Worm (Caenorhabditis elegans) whole organism, L4 larva: ENCODE results near the gene dpy-23.

Experiments used
- T26A8.4 ChIP-seq: fragments of 200-800 bp; sonication (Bioruptor generic); IDR thresholded peaks from 2 replicates; pipeline ENCODE4 v1.3.6; 2022; ENCODE audit warnings: missing genetic modification characterization, missing compliant biosample characterization
- Y5F2A.4 ChIP-seq: fragments of 200-800 bp; sonication (Bioruptor generic); optimal IDR thresholded peaks from 2 replicates; lab custom pipeline; 2018; ENCODE audit warnings: mild to moderate bottlenecking, missing genetic modification characterization, missing compliant biosample characterization
- ama-1 ChIP-seq: fragments of 150-350 bp; optimal IDR thresholded peaks from 2 replicates; lab custom pipeline; 2014; ENCODE audit warnings: inconsistent platforms, mixed read lengths
- arid-1 ChIP-seq: fragments of 200-800 bp; sonication (Bioruptor generic); conservative IDR thresholded peaks from 2 replicates; pipeline ENCODE4 v1.3.6; 2022; ENCODE audit warnings: missing genetic modification reagents, missing genetic modification characterization, missing compliant biosample characterization
- ceh-20 ChIP-seq: fragments of 200-800 bp; sonication (Bioruptor generic); IDR thresholded peaks from 2 replicates; pipeline ENCODE4 v1.3.6; 2022; ENCODE audit warnings: missing genetic modification reagents, missing genetic modification characterization, missing compliant biosample characterization
- ceh-32 ChIP-seq: sonication (generic microtip); optimal IDR thresholded peaks from 2 replicates; lab custom pipeline; 2016; ENCODE audit warnings: mild to moderate bottlenecking, missing genetic modification characterization, missing compliant biosample characterization; ENCODE audit not compliant: poor library complexity
- ceh-44 ChIP-seq: fragments of 200-800 bp; sonication (Bioruptor generic); IDR thresholded peaks from 2 replicates; pipeline ENCODE4 v1.3.6; 2022; ENCODE audit warnings: missing genetic modification reagents, missing genetic modification characterization, missing compliant biosample characterization
- ctbp-1 ChIP-seq: fragments of 200-800 bp; sonication (Bioruptor generic); IDR thresholded peaks from 2 replicates; pipeline ENCODE4 v1.3.6; 2022; ENCODE audit warnings: missing genetic modification reagents, missing genetic modification characterization, missing compliant biosample characterization
- daf-16 ChIP-seq, 3 experiments: sonication (generic microtip); optimal IDR thresholded peaks; 2 replicates each; lab custom pipeline; 2016 to 2017; ENCODE audit warnings: missing genetic modification characterization in 3 of 3, missing genetic modification reagents in 3 of 3, mild to moderate bottlenecking in 2 of 3, missing compliant biosample characterization in 2 of 3, missing biosample characterization in 1 of 3, moderate library complexity in 1 of 3
- dmd-6 ChIP-seq: fragments of 200-800 bp; sonication (Bioruptor generic); IDR thresholded peaks from 2 replicates; pipeline ENCODE4 v1.3.6; 2022; ENCODE audit warnings: missing genetic modification reagents, missing genetic modification characterization, missing compliant biosample characterization
- dmd-9 ChIP-seq: fragments of 200-800 bp; sonication (Bioruptor generic); IDR thresholded peaks from 2 replicates; pipeline ENCODE4 v1.3.6; 2022; ENCODE audit warnings: missing genetic modification reagents, missing genetic modification characterization, missing compliant biosample characterization
- dpl-1 ChIP-seq: fragments of 150-350 bp; optimal IDR thresholded peaks from 2 replicates; lab custom pipeline; 2014; ENCODE audit warnings: missing biosample characterization, missing genetic modification reagents, missing genetic modification characterization
- duxl-1 ChIP-seq: sonication (generic microtip); optimal IDR thresholded peaks from 2 replicates; lab custom pipeline; 2016; ENCODE audit warnings: mild to moderate bottlenecking, missing genetic modification characterization, moderate library complexity, missing compliant biosample characterization; ENCODE audit not compliant: poor library complexity
- fkh-10 ChIP-seq: fragments of 150-350 bp; optimal IDR thresholded peaks from 2 replicates; lab custom pipeline; 2014; ENCODE audit warnings: missing biosample characterization, missing genetic modification reagents, missing genetic modification characterization
- lsy-2 ChIP-seq, 2 experiments: fragments of 150-350 bp in 1 of 2; sonication (generic microtip) in 1 of 2; optimal IDR thresholded peaks; 2 replicates each; lab custom pipeline; 2014 to 2017; ENCODE audit warnings: missing biosample characterization in 2 of 2, missing genetic modification characterization in 2 of 2
- madf-5 ChIP-seq, 2 experiments: fragments of 200-800 bp; sonication (Bioruptor generic); IDR thresholded peaks; 2 replicates each; pipeline ENCODE4 v1.3.6; 2022; ENCODE audit warnings: missing compliant biosample characterization in 2 of 2, missing genetic modification characterization in 2 of 2
- madf-9 ChIP-seq: fragments of 200-800 bp; sonication (Bioruptor generic); conservative IDR thresholded peaks from 2 replicates; pipeline ENCODE4 v1.3.6; 2022; ENCODE audit warnings: missing genetic modification reagents, missing genetic modification characterization, missing compliant biosample characterization
- mxl-3 ChIP-seq: fragments of 200-800 bp; sonication (Bioruptor generic); optimal IDR thresholded peaks from 2 replicates; lab custom pipeline; 2018; ENCODE audit warnings: mild to moderate bottlenecking, missing genetic modification characterization, missing compliant biosample characterization
- nhr-10 ChIP-seq: fragments of 150-350 bp; optimal IDR thresholded peaks from 2 replicates; lab custom pipeline; 2014; ENCODE audit warnings: missing biosample characterization, missing genetic modification characterization
- nhr-11 ChIP-seq: fragments of 150-350 bp; optimal IDR thresholded peaks from 2 replicates; lab custom pipeline; 2014; ENCODE audit warnings: missing biosample characterization, missing genetic modification characterization
- nhr-237 ChIP-seq: sonication (generic microtip); optimal IDR thresholded peaks from 2 replicates; lab custom pipeline; 2017; ENCODE audit warnings: missing biosample characterization, missing genetic modification characterization
- nhr-48 ChIP-seq: sonication (generic microtip); optimal IDR thresholded peaks from 2 replicates; lab custom pipeline; 2016; ENCODE audit warnings: mild to moderate bottlenecking, missing genetic modification characterization, missing compliant biosample characterization
- nhr-6 ChIP-seq: fragments of 150-350 bp; optimal IDR thresholded peaks from 2 replicates; lab custom pipeline; 2014; ENCODE audit warnings: missing biosample characterization, missing genetic modification characterization
- nhr-76 ChIP-seq: fragments of 150-350 bp; optimal IDR thresholded peaks from 2 replicates; lab custom pipeline; 2014; ENCODE audit warnings: missing biosample characterization, missing genetic modification characterization
- nhr-77 ChIP-seq: fragments of 150-350 bp; optimal IDR thresholded peaks from 2 replicates; lab custom pipeline; 2014; ENCODE audit warnings: missing biosample characterization, missing genetic modification characterization
- pha-4 ChIP-seq, 2 experiments: fragments of 150-350 bp in 1 of 2; fragments of 200-800 bp in 1 of 2; sonication (Bioruptor generic) in 1 of 2; IDR thresholded peaks in 1 of 2; optimal IDR thresholded peaks in 1 of 2; 2 replicates each; pipeline versions ENCODE4 v1.3.6 to Lab custom; 2014 to 2022; ENCODE audit warnings: missing genetic modification characterization in 2 of 2, missing genetic modification reagents in 2 of 2, missing biosample characterization in 1 of 2, missing compliant biosample characterization in 1 of 2
- php-3 ChIP-seq: fragments of 200-800 bp; sonication (Bioruptor generic); IDR thresholded peaks from 2 replicates; pipeline ENCODE4 v1.3.6; 2022; ENCODE audit warnings: missing genetic modification reagents, missing genetic modification characterization, missing compliant biosample characterization
- pqm-1 ChIP-seq: sonication (generic microtip); optimal IDR thresholded peaks from 2 replicates; lab custom pipeline; 2017; ENCODE audit warnings: missing biosample characterization, missing genetic modification characterization
- rbr-2 ChIP-seq: sonication (generic microtip); optimal IDR thresholded peaks from 2 replicates; lab custom pipeline; 2016; ENCODE audit warnings: missing genotype, missing genetic modification characterization, missing compliant biosample characterization
- spr-3 ChIP-seq: fragments of 200-800 bp; sonication (Bioruptor generic); optimal IDR thresholded peaks from 2 replicates; lab custom pipeline; 2018; ENCODE audit warnings: mild to moderate bottlenecking, missing genetic modification characterization, missing compliant biosample characterization
- tra-1 ChIP-seq: fragments of 200-800 bp; sonication (Bioruptor generic); IDR thresholded peaks from 2 replicates; pipeline ENCODE4 v1.3.6; 2022; ENCODE audit warnings: missing genetic modification reagents, missing genetic modification characterization, missing compliant biosample characterization
- unc-130 ChIP-seq: sonication (generic microtip); optimal IDR thresholded peaks from 2 replicates; lab custom pipeline; 2016; ENCODE audit warnings: missing genetic modification reagents, missing genetic modification characterization, missing compliant biosample characterization
- unc-39 ChIP-seq: sonication (generic microtip); optimal IDR thresholded peaks from 2 replicates; lab custom pipeline; 2017; ENCODE audit warnings: missing biosample characterization, missing genetic modification characterization
- unc-62 ChIP-seq, 3 experiments: fragments of 150-350 bp in 1 of 3; sonication (generic microtip); optimal IDR thresholded peaks in 2 of 3; peaks in 1 of 3; 1 replicate in 1 of 3; 2 replicates in 2 of 3; lab custom pipeline; 2014 to 2017; ENCODE audit warnings: missing biosample characterization in 3 of 3, missing genetic modification characterization in 3 of 3, missing genetic modification reagents in 3 of 3, missing genotype in 1 of 3
- vab-7 ChIP-seq: fragments of 200-800 bp; sonication (Bioruptor generic); IDR thresholded peaks from 2 replicates; pipeline ENCODE4 v1.3.6; 2022; ENCODE audit warnings: missing genetic modification reagents, missing genetic modification characterization, missing compliant biosample characterization
- zag-1 ChIP-seq: fragments of 150-350 bp; optimal IDR thresholded peaks from 2 replicates; lab custom pipeline; 2014; ENCODE audit warnings: missing biosample characterization, missing genetic modification characterization

The dpy-23 gene

ce11 chrX:4343915-4344314, 45.2 kb upstream of the dpy-23 start, which contains the start of gene F14H12.3:
Gene F14H12.3 (plus strand): TSS chrX:4344215.
- no peak for TF ChIP-seq ceh-32 (tag; lab: Kevin White, UChicago)
- no peak for TF ChIP-seq nhr-76 (tag; lab: Kevin White, UChicago)
- TF ChIP-seq unc-130 (GFP tag; lab: Kevin White, UChicago) = no peak
- TF ChIP-seq ceh-20 (GFP tag; lab: Robert Waterston, UW) = no peak
- TF ChIP-seq madf-5 (GFP tag; IDR thresholded peaks at IDR 0.05; lab: Robert Waterston, UW) = no peak
- no peak for TF ChIP-seq madf-9 (GFP tag; lab: Robert Waterston, UW)
- TF ChIP-seq arid-1 (GFP tag; lab: Robert Waterston, UW) = no peak
- no peak for TF ChIP-seq dpl-1 (GFP tag; lab: Kevin White, UChicago)
- TF ChIP-seq nhr-11 = no peak
- no peak for TF ChIP-seq zag-1 (tag; lab: Kevin White, UChicago)
- no peak for TF ChIP-seq rbr-2 (tag; lab: Kevin White, UChicago)

- TF ChIP-seq ctbp-1 (GFP tag; lab: Robert Waterston, UW) = no peak
Observed at ce11 chrX:4350198-4350597, 39.0 kb upstream of the dpy-23 start, which contains the start of gene F14H12.2. Gene F14H12.2 (plus strand): TSS chrX:4350498.

DNA sequence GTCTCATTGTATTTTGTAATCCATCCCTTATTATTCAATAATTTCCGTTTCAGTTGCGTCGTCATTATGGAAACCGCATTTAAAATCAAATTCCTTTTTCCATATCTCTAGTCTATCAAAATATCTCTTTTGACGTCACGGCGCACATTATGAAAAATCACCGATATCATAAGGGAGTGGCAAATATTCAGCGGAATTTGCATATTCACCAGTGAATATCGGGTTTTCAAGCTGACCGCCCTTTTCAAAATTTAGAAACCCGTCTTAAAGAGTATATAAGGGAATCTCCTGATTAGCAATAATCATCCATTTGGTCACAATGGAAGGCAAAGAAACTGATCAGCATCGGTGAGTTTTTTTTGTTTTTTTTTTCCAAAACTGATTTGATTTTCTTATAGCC, 35.8 kb upstream of the dpy-23 start, which contains the start of gene col-165:
Gene col-165 (plus strand): TSS at position 301 of the 400 bp plus-strand sequence.
- TF ChIP-seq nhr-48 (tag; lab: Kevin White, UChicago) (no peak), daf-16 (GFP tag; optimal IDR thresholded peaks at IDR 0.05; lab: Kevin White, UChicago) (no peak), daf-16 (tag; optimal IDR thresholded peaks at IDR 0.05; lab: Kevin White, UChicago) (no peak), mxl-3 (no peak), spr-3 (GFP tag; lab: Kevin White, UChicago) (no peak), dmd-6 (GFP tag; lab: Robert Waterston, UW) (no peak)

- TF ChIP-seq ama-1 (lab: Kevin White, UChicago) = no peak
- no peak for TF ChIP-seq php-3
- no peak for TF ChIP-seq nhr-237 (tag; lab: Kevin White, UChicago)
- TF ChIP-seq vab-7 (GFP tag; lab: Robert Waterston, UW) = no peak
- TF ChIP-seq fkh-10 (GFP tag; lab: Kevin White, UChicago) = no peak
- no peak for TF ChIP-seq Y5F2A.4 (GFP tag; lab: Kevin White, UChicago)
- no peak for TF ChIP-seq dmd-9 (GFP tag; lab: Robert Waterston, UW)
- no peak for TF ChIP-seq unc-62 (GFP tag; optimal IDR thresholded peaks at IDR 0.05 in 1 of 2; lab: Kevin White, UChicago)
- TF ChIP-seq unc-62 (tag; optimal IDR thresholded peaks at IDR 0.05; lab: Kevin White, UChicago) = no peak
- TF ChIP-seq T26A8.4 = no peak
- TF ChIP-seq nhr-6 (tag; lab: Kevin White, UChicago) = no peak
- TF ChIP-seq lsy-2 (tag; optimal IDR thresholded peaks at IDR 0.05; lab: Kevin White, UChicago) = no peak
- TF ChIP-seq dpl-1 (GFP tag; lab: Kevin White, UChicago) = no peak
- no peak for TF ChIP-seq duxl-1 (tag; lab: Kevin White, UChicago)
- no peak for TF ChIP-seq nhr-10
- no peak for TF ChIP-seq daf-16 (GFP tag; optimal IDR thresholded peaks at IDR 0.05; lab: Kevin White, UChicago)
- TF ChIP-seq daf-16 (tag; optimal IDR thresholded peaks at IDR 0.05; lab: Kevin White, UChicago) = no peak
Observed at ce11 chrX:4357467-4357866, 31.7 kb upstream of the dpy-23 start, which contains the start of gene F14H12.6. Gene F14H12.6 (minus strand): TSS chrX:4357567.

- TF ChIP-seq unc-39 (no peak), nhr-77 (tag; lab: Kevin White, UChicago) (no peak), php-3 (peak; percentile 79), dpl-1 (GFP tag; lab: Kevin White, UChicago) (no peak), pha-4 (GFP tag; IDR thresholded peaks at IDR 0.05; lab: Robert Waterston, UW) (no peak), pha-4 (tag; optimal IDR thresholded peaks at IDR 0.05; lab: Kevin White, UChicago) (no peak), ceh-44 (GFP tag; lab: Robert Waterston, UW) (no peak), ceh-20 (GFP tag; lab: Robert Waterston, UW) (no peak; the same call in 1 of the 2 replicates), tra-1 (peak; percentile 82), pqm-1 (peak; percentile 36)
Observed at ce11 chrX:4359030-4359429, 30.1 kb upstream of the dpy-23 start.
